ENCODE assay signal across 1 fruit fly cellular context in genomic region chr3R:6406566-6407098, dm6.
TF ChIP-seq lines count a peak whose summit lies in the region.

Gene gpp, plus strand, starts transcription at chr3R:6406855.

TF ChIP-seq in whole organism, embryonic, 481 proteins besides CTCF, POLR2A, EP300 and RAD21 (continued from another document):
- peak; percentile 23 for TF ChIP-seq CG9797 (GFP tag; optimal IDR thresholded peaks at IDR 0.05; lab: Kevin White, UChicago)
- no peak for TF ChIP-seq btn (GFP tag; optimal IDR thresholded peaks at IDR 0.05; lab: Kevin White, UChicago)
- no peak for TF ChIP-seq CG12391 (tag; optimal IDR thresholded peaks at IDR 0.05; lab: Kevin White, UChicago)
- peak; percentile 62 for TF ChIP-seq Max (GFP tag; optimal IDR thresholded peaks at IDR 0.05; lab: Kevin White, UChicago)
- TF ChIP-seq bab2 (GFP tag; optimal IDR thresholded peaks at IDR 0.05; lab: Kevin White, UChicago), result no peak
- peak; percentile 59 for TF ChIP-seq cwo (GFP tag; optimal IDR thresholded peaks at IDR 0.05; lab: Kevin White, UChicago)
- TF ChIP-seq ssp (GFP tag; IDR thresholded peaks at IDR 0.05; lab: Robert Waterston, UW), result no peak
- peak; percentile 26 for TF ChIP-seq Side (GFP tag; optimal IDR thresholded peaks at IDR 0.05; lab: Kevin White, UChicago)
- no peak for TF ChIP-seq bbx (GFP tag; IDR thresholded peaks at IDR 0.05; lab: Robert Waterston, UW; ENCODE audit: partially characterized antibody)
- TF ChIP-seq Myb (GFP tag; optimal IDR thresholded peaks at IDR 0.05; lab: Kevin White, UChicago), result peak; percentile 50
- TF ChIP-seq Lim3 (GFP tag; IDR thresholded peaks at IDR 0.05; lab: Robert Waterston, UW), result no peak
- TF ChIP-seq gro (GFP tag; optimal IDR thresholded peaks at IDR 0.05; lab: Kevin White, UChicago), result peak; percentile 25
- no peak for TF ChIP-seq Blimp-1 (GFP tag; optimal IDR thresholded peaks at IDR 0.05; lab: Kevin White, UChicago)
- TF ChIP-seq trem (tag; optimal IDR thresholded peaks at IDR 0.05; lab: Kevin White, UChicago), result peak; percentile 62
- TF ChIP-seq CG17385 (GFP tag; optimal IDR thresholded peaks at IDR 0.05; lab: Kevin White, UChicago), result no peak
- TF ChIP-seq grau (tag; optimal IDR thresholded peaks at IDR 0.05; lab: Kevin White, UChicago), result peak; percentile 9
- no peak for TF ChIP-seq pros (GFP tag; optimal IDR thresholded peaks at IDR 0.05; lab: Kevin White, UChicago)
- TF ChIP-seq CG14441 (GFP tag; IDR thresholded peaks at IDR 0.05; lab: Robert Waterston, UW), result no peak
- no peak for TF ChIP-seq fd102C (GFP tag; optimal IDR thresholded peaks at IDR 0.05; lab: Kevin White, UChicago)
- TF ChIP-seq CG12071 (GFP tag; optimal IDR thresholded peaks at IDR 0.05; lab: Kevin White, UChicago), result peak; percentile 14
- TF ChIP-seq ab (GFP tag; optimal IDR thresholded peaks at IDR 0.05; lab: Kevin White, UChicago), result no peak
- TF ChIP-seq Fer3 (tag; optimal IDR thresholded peaks at IDR 0.05; lab: Kevin White, UChicago), result no peak
- TF ChIP-seq her (GFP tag; optimal IDR thresholded peaks at IDR 0.05; lab: Kevin White, UChicago), result peak; percentile 100
TF ChIP-seq in whole organism, embryonic: peak in this region for 94.
